Worm (Caenorhabditis elegans): ENCODE results near the gene aak-1.

- TF ChIP-seq flt-1 (GFP tag; IDR thresholded peaks at IDR 0.05) (no peak), med-1 (GFP tag; optimal IDR thresholded peaks at IDR 0.05; ENCODE audit: insufficient read depth) (no peak), ref-1 (GFP tag; conservative IDR thresholded peaks at IDR 0.05) (no peak), ztf-23 (GFP tag; IDR thresholded peaks at IDR 0.05) (no peak), ztf-29 (GFP tag; IDR thresholded peaks at IDR 0.05) (no peak; the same call in 1 of the 2 replicates), klf-2 (GFP tag; conservative IDR thresholded peaks at IDR 0.05) (no peak), cog-1 (tag; optimal IDR thresholded peaks at IDR 0.05) (peak; percentile 82), tab-1 (GFP tag; IDR thresholded peaks at IDR 0.05) (no peak)
Observed at ce11 chrIII:8795595-8796141, 34.8 kb upstream of the aak-1 start.
